Fruit fly (Drosophila melanogaster): ENCODE data around the gene Sry-beta.

The Sry-beta gene

DNA sequence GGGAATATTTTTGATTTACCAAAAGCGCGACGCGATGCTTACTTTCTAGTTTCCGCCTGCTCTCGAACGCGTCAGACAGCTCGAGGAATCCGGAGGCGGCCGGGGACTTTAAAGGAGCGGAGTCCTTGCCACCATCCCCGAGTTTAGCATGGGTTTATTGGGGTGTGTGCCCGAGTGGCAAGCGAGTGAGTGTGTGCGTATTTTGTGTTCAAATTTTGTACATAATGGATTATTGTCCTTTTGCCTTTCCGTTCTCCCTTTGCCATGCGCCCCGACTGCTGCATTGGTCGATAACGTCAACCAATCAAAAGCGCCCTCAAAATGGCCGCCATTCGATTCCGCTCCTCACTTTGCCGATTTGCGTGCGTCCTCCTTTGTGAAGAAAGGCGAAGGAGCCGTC lies 9.5 kb upstream of the Sry-beta start:
- TF ChIP-seq CG7101 (tag; optimal IDR thresholded peaks at IDR 0.05), result no peak
- no peak for TF ChIP-seq Clk (GFP tag; optimal IDR thresholded peaks at IDR 0.05)
- TF ChIP-seq ovo (GFP tag; optimal IDR thresholded peaks at IDR 0.05), result no peak
- no peak for TF ChIP-seq CG12768 (GFP tag; optimal IDR thresholded peaks at IDR 0.05)
- TF ChIP-seq CG33017 (tag; optimal IDR thresholded peaks at IDR 0.05), result no peak
- no peak for TF ChIP-seq cnc (optimal IDR thresholded peaks at IDR 0.05)
- no peak for TF ChIP-seq CG11617 (GFP tag; optimal IDR thresholded peaks at IDR 0.05)
- TF ChIP-seq Mnt (GFP tag; optimal IDR thresholded peaks at IDR 0.05), result no peak
- TF ChIP-seq Crg-1 (GFP tag; optimal IDR thresholded peaks at IDR 0.05), result no peak
- TF ChIP-seq cic (GFP tag; optimal IDR thresholded peaks at IDR 0.05), result no peak
- no peak for TF ChIP-seq toe (GFP tag; optimal IDR thresholded peaks at IDR 0.05)
- TF ChIP-seq Hr96 (GFP tag; optimal IDR thresholded peaks at IDR 0.05), result no peak
- TF ChIP-seq pad (GFP tag; optimal IDR thresholded peaks at IDR 0.05), result no peak
- TF ChIP-seq CG14711 (tag; optimal IDR thresholded peaks at IDR 0.05), result no peak
- TF ChIP-seq bab1 (GFP tag; optimal IDR thresholded peaks at IDR 0.05), result no peak
- no peak for TF ChIP-seq tj (GFP tag; optimal IDR thresholded peaks at IDR 0.05)

DNA sequence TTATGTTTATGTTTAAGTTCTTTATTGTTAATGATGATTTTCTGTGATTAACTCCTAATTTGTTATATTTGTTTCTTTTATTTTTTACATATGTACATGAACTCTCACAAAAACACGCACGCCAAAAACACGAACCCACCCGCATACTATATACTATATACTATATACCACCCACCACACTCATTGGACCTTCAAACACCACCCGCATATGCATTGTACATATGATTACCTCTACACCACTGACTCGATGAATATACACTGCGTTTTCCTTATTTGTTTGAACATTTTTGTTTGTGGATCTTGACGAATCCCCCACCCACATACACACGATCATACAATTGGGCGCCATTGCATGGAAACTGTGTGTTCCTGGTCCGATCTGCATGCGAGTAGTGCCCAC lies 7.2 kb upstream of the Sry-beta start:
- TF ChIP-seq Clk (GFP tag; optimal IDR thresholded peaks at IDR 0.05), result no peak
- no peak for TF ChIP-seq cnc (optimal IDR thresholded peaks at IDR 0.05)
- no peak for TF ChIP-seq Hr96 (GFP tag; optimal IDR thresholded peaks at IDR 0.05)

DNA sequence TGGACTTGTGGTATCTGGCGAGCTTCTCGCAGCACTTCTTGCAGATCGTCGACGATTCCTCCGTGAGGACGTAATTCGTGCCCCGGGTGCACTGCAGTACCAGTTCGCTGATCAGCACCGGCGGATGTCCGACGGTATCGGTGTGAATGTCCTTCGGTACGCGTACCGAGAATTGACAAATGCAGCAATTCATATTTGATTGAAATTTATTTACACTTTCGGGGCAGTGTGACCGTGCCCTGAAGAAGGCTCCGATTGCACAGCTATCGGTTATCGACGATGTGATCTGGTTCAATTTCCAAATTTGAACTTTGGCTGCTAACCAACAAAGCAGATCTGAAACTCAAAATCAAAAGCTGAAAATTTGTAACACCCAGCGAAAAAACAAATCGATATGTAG lies 2.9 kb upstream of the Sry-beta start, which contains the start of gene ZIPIC:
Gene ZIPIC (minus strand): TSS at position 262 of the 400 bp plus-strand sequence.
- TF ChIP-seq kay (GFP tag; ENCODE audit: borderline replicate concordance), result no peak

dm6 chr3R:30037630-30038029 lies 1.9 kb upstream of the Sry-beta start, which contains the start of gene ocn:
Gene ocn (minus strand): TSS chr3R:30037730.
- TF ChIP-seq ovo (GFP tag; optimal IDR thresholded peaks at IDR 0.05) (no peak), CG12768 (GFP tag; optimal IDR thresholded peaks at IDR 0.05) (no peak), tj (GFP tag; optimal IDR thresholded peaks at IDR 0.05) (no peak), CG7101 (tag; optimal IDR thresholded peaks at IDR 0.05) (no peak), CG1620 (GFP tag; optimal IDR thresholded peaks at IDR 0.05) (no peak), toe (GFP tag; optimal IDR thresholded peaks at IDR 0.05) (no peak), Mnt (GFP tag; optimal IDR thresholded peaks at IDR 0.05) (no peak), Crg-1 (GFP tag; optimal IDR thresholded peaks at IDR 0.05) (no peak), CG5204 (GFP tag; optimal IDR thresholded peaks at IDR 0.05) (no peak), cic (GFP tag; optimal IDR thresholded peaks at IDR 0.05) (no peak), Hr96 (GFP tag; optimal IDR thresholded peaks at IDR 0.05) (no peak)

DNA sequence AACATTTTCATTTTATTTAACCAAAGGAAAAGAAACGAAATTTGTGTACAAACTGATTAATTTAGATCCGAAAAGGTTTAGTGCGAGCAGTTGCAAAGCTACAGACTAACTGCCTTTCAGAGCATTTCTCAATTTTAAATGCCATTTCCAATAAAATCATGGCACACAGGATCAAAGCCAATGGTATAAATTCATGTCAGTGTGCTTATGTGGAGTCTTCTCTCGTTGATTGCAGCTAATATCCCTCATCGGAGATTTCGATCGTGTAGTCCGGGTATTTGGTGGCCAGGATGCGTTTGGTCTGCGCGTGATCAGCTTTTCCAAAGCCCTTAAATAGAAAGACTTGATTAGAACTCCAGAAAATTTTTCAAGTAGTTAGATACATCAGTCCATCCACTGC lies 891 bp upstream of the Sry-beta start, which contains the start of gene janB:
Gene janB (minus strand): TSS at position 101 of the 400 bp plus-strand sequence.
- TF ChIP-seq Mnt (GFP tag; optimal IDR thresholded peaks at IDR 0.05) (no peak), CG5204 (GFP tag; optimal IDR thresholded peaks at IDR 0.05) (no peak), Hr96 (GFP tag; optimal IDR thresholded peaks at IDR 0.05) (no peak), CG1620 (GFP tag; optimal IDR thresholded peaks at IDR 0.05) (no peak), CG14711 (tag; optimal IDR thresholded peaks at IDR 0.05) (no peak)

dm6 chr3R:30040879-30041278 lies 1.4 kb downstream of the Sry-beta start:
- no peak for TF ChIP-seq CG33017 (tag; optimal IDR thresholded peaks at IDR 0.05)

DNA sequence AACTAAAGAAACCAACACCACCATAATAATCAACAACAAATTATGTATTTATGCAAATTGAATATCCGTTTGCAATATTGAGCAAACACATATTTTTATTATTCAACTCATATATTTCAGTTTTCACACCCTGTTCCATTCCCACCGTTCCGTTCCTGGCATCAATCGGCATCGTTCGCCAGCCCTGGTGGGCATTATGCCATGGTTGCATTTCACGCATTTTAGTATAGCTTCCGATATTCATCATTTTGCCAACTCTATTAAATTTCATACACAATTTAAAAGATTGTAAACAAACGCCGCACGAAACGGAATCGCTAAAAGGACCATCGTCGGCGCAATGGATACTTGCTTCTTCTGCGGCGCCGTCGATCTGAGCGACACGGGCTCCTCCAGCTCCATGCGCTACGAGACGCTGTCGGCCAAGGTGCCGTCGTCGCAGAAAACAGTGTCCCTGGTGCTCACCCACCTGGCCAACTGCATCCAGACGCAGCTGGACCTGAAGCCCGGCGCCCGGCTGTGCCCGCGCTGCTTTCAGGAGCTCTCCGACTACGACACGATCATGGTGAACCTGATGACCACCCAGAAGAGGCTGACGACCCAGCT lies 3.7 kb downstream of the Sry-beta start, which contains the start of gene Sry-delta:
Gene Sry-delta (plus strand): TSS at position 203 of the 606 bp plus-strand sequence.
- TF ChIP-seq pad (GFP tag; optimal IDR thresholded peaks at IDR 0.05) (peak; percentile 64), kay (GFP tag; ENCODE audit: borderline replicate concordance) (no peak), CG14711 (tag; optimal IDR thresholded peaks at IDR 0.05) (peak; percentile 60), Clk (GFP tag; optimal IDR thresholded peaks at IDR 0.05) (peak; percentile 59), cnc (optimal IDR thresholded peaks at IDR 0.05) (no peak), CG12768 (GFP tag; optimal IDR thresholded peaks at IDR 0.05) (peak; percentile 65), CG7101 (tag; optimal IDR thresholded peaks at IDR 0.05) (peak; percentile 74), tj (GFP tag; optimal IDR thresholded peaks at IDR 0.05) (peak; percentile 85), ovo (GFP tag; optimal IDR thresholded peaks at IDR 0.05) (no peak), CG1620 (GFP tag; optimal IDR thresholded peaks at IDR 0.05) (peak; percentile 90), Mnt (GFP tag; optimal IDR thresholded peaks at IDR 0.05) (peak; percentile 85), bab1 (GFP tag; optimal IDR thresholded peaks at IDR 0.05) (peak; percentile 76), CG11617 (GFP tag; optimal IDR thresholded peaks at IDR 0.05) (peak; percentile 73), CG5204 (GFP tag; optimal IDR thresholded peaks at IDR 0.05) (no peak), CG7045 (GFP tag; optimal IDR thresholded peaks at IDR 0.05) (peak; percentile 73), Crg-1 (GFP tag; optimal IDR thresholded peaks at IDR 0.05) (peak; percentile 71), cic (GFP tag; optimal IDR thresholded peaks at IDR 0.05) (peak; percentile 45), Hr96 (GFP tag; optimal IDR thresholded peaks at IDR 0.05) (peak; percentile 90), CG33017 (tag; optimal IDR thresholded peaks at IDR 0.05) (peak; percentile 61), toe (GFP tag; optimal IDR thresholded peaks at IDR 0.05) (peak; percentile 87)
